Fruit fly (Drosophila melanogaster) whole organism, embryonic: ENCODE measurements around the gene Synd.

Source experiments
- Adf1 ChIP-seq: fragments of 200-800 bp; sonication (Bioruptor generic); IDR thresholded peaks from 2 replicates; pipeline ENCODE4 v1.3.6; 2022; ENCODE audit warnings: missing biosample characterization, missing genetic modification characterization
- B-H1 ChIP-seq: fragments of 200-800 bp; sonication (Bioruptor generic); IDR thresholded peaks from 3 replicates; pipeline ENCODE4 v1.3.6; 2022; ENCODE audit warnings: missing biosample characterization, missing genetic modification characterization
- Blimp-1 ChIP-seq: fragments of 200-800 bp; sonication (Bioruptor generic); optimal IDR thresholded peaks from 3 replicates; lab custom pipeline; 2018; ENCODE audit warnings: missing biosample characterization, missing genetic modification characterization, mild to moderate bottlenecking, moderate library complexity, missing genetic modification reagents
- BtbVII ChIP-seq: fragments of 200-800 bp; sonication (Bioruptor generic); optimal IDR thresholded peaks from 3 replicates; lab custom pipeline; 2017; ENCODE audit warnings: missing biosample characterization, mild to moderate bottlenecking, missing genetic modification characterization
- CG10366 ChIP-seq: fragments of 200-800 bp; sonication (Bioruptor generic); IDR thresholded peaks from 2 replicates; pipeline ENCODE4 v1.3.6; 2022; ENCODE audit warnings: missing biosample characterization, missing genetic modification characterization
- CG10431 ChIP-seq: fragments of 200-800 bp; sonication (Bioruptor generic); optimal IDR thresholded peaks from 3 replicates; lab custom pipeline; 2018; ENCODE audit warnings: missing biosample characterization, mild to moderate bottlenecking, missing genetic modification characterization
- CG12299 ChIP-seq: fragments of 200-800 bp; sonication (Bioruptor generic); optimal IDR thresholded peaks from 2 replicates; lab custom pipeline; 2018; ENCODE audit warnings: missing biosample characterization, mild to moderate bottlenecking, missing genetic modification characterization
- CG13624 ChIP-seq: fragments of 200-800 bp; sonication (Bioruptor generic); optimal IDR thresholded peaks from 2 replicates; lab custom pipeline; 2016; ENCODE audit warnings: missing biosample characterization, missing genetic modification characterization
- CG14860 ChIP-seq: fragments of 200-800 bp; sonication (Bioruptor generic); IDR thresholded peaks from 3 replicates; pipeline ENCODE4 v1.3.6; 2022; ENCODE audit warnings: missing biosample characterization, missing genetic modification characterization; ENCODE audit not compliant: partially characterized antibody
- CG1647 ChIP-seq: fragments of 200-800 bp; sonication (Bioruptor generic); optimal IDR thresholded peaks from 3 replicates; lab custom pipeline; 2016; ENCODE audit warnings: missing biosample characterization, missing genetic modification characterization
- CG16815 ChIP-seq: fragments of 200-800 bp; sonication (Bioruptor generic); optimal IDR thresholded peaks from 3 replicates; lab custom pipeline; 2017; ENCODE audit warnings: missing biosample characterization, mild to moderate bottlenecking, missing genetic modification characterization
- CG17328 ChIP-seq: fragments of 200-800 bp; sonication (Bioruptor generic); IDR thresholded peaks from 2 replicates; pipeline ENCODE4 v1.3.6; 2022; ENCODE audit warnings: missing biosample characterization, missing genetic modification characterization
- CG2129 ChIP-seq: fragments of 200-800 bp; sonication (Bioruptor generic); IDR thresholded peaks from 2 replicates; pipeline ENCODE4 v1.3.6; 2022; ENCODE audit warnings: missing biosample characterization, missing genetic modification characterization; ENCODE audit not compliant: partially characterized antibody
- CG34224 ChIP-seq: fragments of 200-800 bp; sonication (Bioruptor generic); IDR thresholded peaks from 3 replicates; pipeline ENCODE4 v1.3.6; 2022; ENCODE audit warnings: missing biosample characterization, missing genetic modification characterization; ENCODE audit not compliant: partially characterized antibody
- CG43689 ChIP-seq: fragments of 200-800 bp; sonication (Bioruptor generic); IDR thresholded peaks from 2 replicates; pipeline ENCODE4 v1.3.6; 2022; ENCODE audit warnings: missing biosample characterization, missing genetic modification characterization
- CG5180 ChIP-seq: fragments of 200-800 bp; sonication (Bioruptor generic); optimal IDR thresholded peaks from 3 replicates; lab custom pipeline; 2017; ENCODE audit warnings: missing biosample characterization, missing genetic modification characterization, mild to moderate bottlenecking, moderate library complexity, missing genetic modification reagents
- CG6683 ChIP-seq: fragments of 200-800 bp; sonication (Bioruptor generic); optimal IDR thresholded peaks from 2 replicates; lab custom pipeline; 2017; ENCODE audit warnings: missing biosample characterization, mild to moderate bottlenecking, missing genetic modification characterization, missing genetic modification reagents
- D ChIP-seq, 2 experiments: fragments of 200-800 bp in 1 of 2; fragments of >200 bp in 1 of 2; sonication (Bioruptor generic) in 1 of 2; optimal IDR thresholded peaks; 2 replicates in 1 of 2; 3 replicates in 1 of 2; lab custom pipeline; 2017; ENCODE audit warnings: mild to moderate bottlenecking in 1 of 2, missing biosample characterization in 1 of 2, missing genetic modification characterization in 1 of 2, missing genetic modification reagents in 1 of 2
- Dfd ChIP-seq, 2 experiments: fragments of >200 bp; optimal IDR thresholded peaks; 2 replicates each; lab custom pipeline; 2017; ENCODE audit warnings: missing biosample characterization in 2 of 2, missing genetic modification characterization in 2 of 2
- Dip3 ChIP-seq: fragments of 200-800 bp; sonication (Bioruptor generic); optimal IDR thresholded peaks from 3 replicates; lab custom pipeline; 2016; ENCODE audit warnings: missing biosample characterization, missing genetic modification characterization
- Drgx ChIP-seq: fragments of 200-800 bp; sonication (Bioruptor generic); IDR thresholded peaks from 2 replicates; pipeline ENCODE4 v1.3.6; 2022; ENCODE audit warnings: missing biosample characterization, missing genetic modification characterization
- E2f1 ChIP-seq: fragments of 200-800 bp; sonication (Bioruptor generic); IDR thresholded peaks from 2 replicates; pipeline ENCODE4 v1.3.6; 2022; ENCODE audit warnings: missing biosample characterization, missing genetic modification characterization
- Fer3 ChIP-seq: fragments of 200-800 bp; sonication (Bioruptor generic); optimal IDR thresholded peaks from 2 replicates; lab custom pipeline; 2018; ENCODE audit warnings: missing biosample characterization, mild to moderate bottlenecking, missing genetic modification characterization, moderate library complexity
- Gsc ChIP-seq: fragments of 200-800 bp; sonication (Bioruptor generic); IDR thresholded peaks from 2 replicates; pipeline ENCODE4 v1.3.6; 2022; ENCODE audit warnings: missing biosample characterization, missing genetic modification characterization
- HLH54F ChIP-seq: fragments of 200-800 bp; sonication (Bioruptor generic); optimal IDR thresholded peaks from 3 replicates; lab custom pipeline; 2016; ENCODE audit warnings: missing biosample characterization, missing genetic modification characterization
- HmgD ChIP-seq: fragments of 200-800 bp; sonication (Bioruptor generic); optimal IDR thresholded peaks from 3 replicates; lab custom pipeline; 2016; ENCODE audit warnings: missing biosample characterization, missing genetic modification characterization
- Hmx ChIP-seq: fragments of 200-800 bp; sonication (Bioruptor generic); optimal IDR thresholded peaks from 2 replicates; lab custom pipeline; 2016; ENCODE audit warnings: missing biosample characterization, missing genetic modification characterization
- Hr39 ChIP-seq: fragments of >200 bp; optimal IDR thresholded peaks from 2 replicates; lab custom pipeline; 2017
- Hr78 ChIP-seq, 2 experiments: fragments of 200-800 bp in 1 of 2; fragments of >200 bp in 1 of 2; sonication (Bioruptor generic) in 1 of 2; optimal IDR thresholded peaks; 2 replicates each; lab custom pipeline; 2017 to 2019; ENCODE audit warnings: missing biosample characterization in 2 of 2, missing genetic modification characterization in 2 of 2, mild to moderate bottlenecking in 1 of 2, moderate library complexity in 1 of 2
- Lim3 ChIP-seq: fragments of 200-800 bp; sonication (Bioruptor generic); IDR thresholded peaks from 2 replicates; pipeline ENCODE4 v1.3.6; 2022; ENCODE audit warnings: missing biosample characterization, missing genetic modification characterization
- Lpt ChIP-seq: fragments of >200 bp; optimal IDR thresholded peaks from 2 replicates; lab custom pipeline; 2018; ENCODE audit warnings: missing biosample characterization, missing genetic modification characterization
- MBD-R2 ChIP-seq: fragments of 200-800 bp; sonication (Bioruptor generic); IDR thresholded peaks from 2 replicates; pipeline ENCODE4 v1.3.6; 2022; ENCODE audit warnings: missing biosample characterization, missing genetic modification characterization
- Meics ChIP-seq: fragments of 200-800 bp; sonication (Bioruptor generic); optimal IDR thresholded peaks from 2 replicates; lab custom pipeline; 2017; ENCODE audit warnings: missing biosample characterization, mild to moderate bottlenecking, missing genetic modification characterization
- Neu2 ChIP-seq: fragments of 200-800 bp; sonication (Bioruptor generic); optimal IDR thresholded peaks from 3 replicates; lab custom pipeline; 2016; ENCODE audit warnings: missing biosample characterization, missing genetic modification characterization, borderline replicate concordance
- bsh ChIP-seq, 2 experiments: fragments of 200-800 bp; sonication (Bioruptor generic); optimal IDR thresholded peaks; 2 replicates each; lab custom pipeline; 2017 to 2018; ENCODE audit warnings: mild to moderate bottlenecking in 2 of 2, missing biosample characterization in 2 of 2, missing genetic modification characterization in 2 of 2, moderate library complexity in 1 of 2
- cg ChIP-seq: fragments of 200-800 bp; sonication (Bioruptor generic); optimal IDR thresholded peaks from 3 replicates; lab custom pipeline; 2019; ENCODE audit warnings: missing biosample characterization, mild to moderate bottlenecking, missing genetic modification characterization, moderate library complexity
- chif ChIP-seq, 2 experiments: fragments of 200-800 bp; sonication (Bioruptor generic); optimal IDR thresholded peaks; 3 replicates each; lab custom pipeline; 2016; ENCODE audit warnings: missing biosample characterization in 2 of 2, missing genetic modification characterization in 2 of 2
- ftz-f1 ChIP-seq: fragments of 200-800 bp; sonication (Bioruptor generic); optimal IDR thresholded peaks from 2 replicates; lab custom pipeline; 2016; ENCODE audit warnings: missing biosample characterization, missing genetic modification characterization
- gro ChIP-seq: fragments of 200-800 bp; sonication (Bioruptor generic); optimal IDR thresholded peaks from 2 replicates; lab custom pipeline; 2016; ENCODE audit warnings: missing biosample characterization, missing genetic modification characterization
- kay ChIP-seq: fragments of 200-800 bp; sonication (Bioruptor generic); optimal IDR thresholded peaks from 2 replicates; lab custom pipeline; 2016; ENCODE audit warnings: missing biosample characterization, missing genetic modification characterization
- kni ChIP-seq: fragments of 200-800 bp; sonication (Bioruptor generic); optimal IDR thresholded peaks from 3 replicates; lab custom pipeline; 2017; ENCODE audit warnings: mild to moderate bottlenecking, missing biosample characterization, missing genetic modification reagents, missing genetic modification characterization
- lilli ChIP-seq: fragments of 200-800 bp; sonication (Bioruptor generic); optimal IDR thresholded peaks from 3 replicates; lab custom pipeline; 2016; ENCODE audit warnings: missing biosample characterization, missing genetic modification characterization
- lola ChIP-seq, 3 experiments: fragments of >200 bp in 2 of 3; fragments of 200-800 bp in 1 of 3; sonication (Bioruptor generic) in 1 of 3; optimal IDR thresholded peaks; 2 replicates each; lab custom pipeline; 2017 to 2019; ENCODE audit warnings: missing biosample characterization in 3 of 3, missing genetic modification characterization in 3 of 3, mild to moderate bottlenecking in 1 of 3, moderate library complexity in 1 of 3
- p53 ChIP-seq: fragments of 200-800 bp; sonication (Bioruptor generic); optimal IDR thresholded peaks from 2 replicates; lab custom pipeline; 2016; ENCODE audit warnings: missing biosample characterization, missing genetic modification characterization
- sisA ChIP-seq: fragments of 200-800 bp; sonication (Bioruptor generic); IDR thresholded peaks from 2 replicates; pipeline ENCODE4 v1.3.6; 2022; ENCODE audit warnings: missing biosample characterization, missing genetic modification characterization
- slou ChIP-seq: fragments of 200-800 bp; sonication (Bioruptor generic); optimal IDR thresholded peaks from 3 replicates; lab custom pipeline; 2016; ENCODE audit warnings: missing biosample characterization, missing genetic modification characterization
- tll ChIP-seq, 2 experiments: fragments of 200-800 bp in 1 of 2; fragments of >200 bp in 1 of 2; sonication (Bioruptor generic) in 1 of 2; optimal IDR thresholded peaks; 2 replicates each; lab custom pipeline; 2017 to 2019; ENCODE audit warnings: missing biosample characterization in 2 of 2, missing genetic modification characterization in 2 of 2, mild to moderate bottlenecking in 1 of 2, moderate library complexity in 1 of 2
- unpg ChIP-seq: fragments of 200-800 bp; sonication (Bioruptor generic); optimal IDR thresholded peaks from 3 replicates; lab custom pipeline; 2018; ENCODE audit warnings: missing biosample characterization, mild to moderate bottlenecking, missing genetic modification characterization, moderate library complexity
- zen2 ChIP-seq: fragments of 200-800 bp; sonication (Bioruptor generic); IDR thresholded peaks from 3 replicates; pipeline ENCODE4 v1.3.6; 2022; ENCODE audit warnings: missing biosample characterization, missing genetic modification characterization; ENCODE audit not compliant: partially characterized antibody

Synd gene

DNA sequence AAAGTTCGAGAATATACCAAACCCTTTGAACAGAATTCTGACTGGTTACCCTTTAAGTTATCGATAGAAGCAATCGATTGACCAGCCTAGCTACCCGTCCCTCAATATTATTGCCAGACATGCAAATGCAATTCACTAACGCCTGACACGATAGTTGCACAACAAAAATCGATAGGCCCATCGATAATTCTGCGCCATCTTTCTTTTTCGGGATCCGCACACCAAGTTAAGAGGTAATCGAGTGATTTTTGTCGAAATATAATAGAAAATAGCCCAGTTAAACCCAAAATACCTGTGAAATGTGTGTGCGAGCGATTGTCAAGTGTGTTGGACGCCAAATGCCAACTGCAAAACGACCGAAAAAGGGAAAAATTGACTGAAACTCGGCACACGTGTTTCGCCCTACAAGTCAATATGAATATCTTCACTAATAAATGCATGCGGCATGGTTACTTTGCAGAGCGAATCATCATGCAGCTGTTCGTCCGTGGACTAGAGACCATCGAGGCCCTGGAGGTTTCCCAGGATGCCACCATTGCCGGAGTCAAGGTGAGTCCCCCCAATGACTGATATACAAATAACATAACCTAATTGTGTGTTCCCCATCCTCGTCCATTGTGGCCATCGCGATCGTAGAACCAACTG, 17.9 kb downstream of the Synd start, which contains the start of gene RpS30 (continued):
- TF ChIP-seq CG1647 (no peak), chif (GFP tag; optimal IDR thresholded peaks at IDR 0.05; lab: Kevin White, UChicago) (peak in 1 of 2 experiments; percentile 20), Hmx (no peak), HLH54F (peak; percentile 39), lola (GFP tag; optimal IDR thresholded peaks at IDR 0.05; lab: Kevin White, UChicago) (no peak), ftz-f1 (GFP tag; lab: Kevin White, UChicago) (peak; percentile 37), Dip3 (GFP tag; lab: Kevin White, UChicago) (peak; percentile 23), MBD-R2 (GFP tag; lab: Robert Waterston, UW) (peak; percentile 43; the same call in 1 of the 2 replicates), bsh (GFP tag; optimal IDR thresholded peaks at IDR 0.05; lab: Kevin White, UChicago) (peak in 1 of 2 experiments; percentile 36), B-H1 (GFP tag; lab: Robert Waterston, UW) (no peak), Gsc (no peak), lilli (GFP tag; lab: Kevin White, UChicago) (peak; percentile 56), HmgD (peak; percentile 85), Meics (GFP tag; lab: Kevin White, UChicago) (peak; percentile 38), CG2129 (GFP tag; lab: Robert Waterston, UW) (peak; percentile 92), CG10431 (GFP tag; lab: Kevin White, UChicago) (peak; percentile 34), CG5180 (GFP tag; lab: Kevin White, UChicago) (no peak), BtbVII (no peak), Neu2 (GFP tag; lab: Kevin White, UChicago) (no peak), E2f1 (GFP tag; lab: Robert Waterston, UW) (peak; percentile 25; the same call in 1 of the 2 replicates), Lpt (no peak), Adf1 (GFP tag; lab: Robert Waterston, UW) (no peak), Fer3 (tag; lab: Kevin White, UChicago) (peak; percentile 27), CG12299 (tag; lab: Kevin White, UChicago) (no peak), CG17328 (GFP tag; lab: Robert Waterston, UW) (no peak), CG13624 (peak; percentile 33), kni (GFP tag; lab: Kevin White, UChicago) (no peak), Hr39 (lab: Kevin White, UChicago) (no peak), cg (GFP tag; lab: Kevin White, UChicago) (no peak), CG16815 (GFP tag; lab: Kevin White, UChicago) (no peak), CG34224 (GFP tag; lab: Robert Waterston, UW) (peak; percentile 94), Dfd (GFP tag; optimal IDR thresholded peaks at IDR 0.05; lab: Kevin White, UChicago) (no peak), CG6683 (no peak), D (optimal IDR thresholded peaks at IDR 0.05; lab: Kevin White, UChicago) (no peak), D (GFP tag; optimal IDR thresholded peaks at IDR 0.05; lab: Kevin White, UChicago) (no peak), CG10366 (GFP tag; lab: Robert Waterston, UW) (peak; percentile 26; the same call in 1 of the 2 replicates), kay (GFP tag; lab: Kevin White, UChicago) (no peak), tll (GFP tag; optimal IDR thresholded peaks at IDR 0.05; lab: Kevin White, UChicago) (peak in 1 of 2 experiments; percentile 31), sisA (GFP tag; lab: Robert Waterston, UW) (no peak), p53 (GFP tag; lab: Kevin White, UChicago) (peak; percentile 52), Lim3 (GFP tag; lab: Robert Waterston, UW) (no peak), Blimp-1 (no peak), zen2 (GFP tag; lab: Robert Waterston, UW) (peak; percentile 87), slou (GFP tag; lab: Kevin White, UChicago) (no peak), CG14860 (GFP tag; lab: Robert Waterston, UW) (peak; percentile 95), Drgx (GFP tag; lab: Robert Waterston, UW) (no peak), CG43689 (GFP tag; lab: Robert Waterston, UW) (no peak), gro (GFP tag; lab: Kevin White, UChicago) (peak; percentile 70), unpg (GFP tag; lab: Kevin White, UChicago) (no peak), Hr78 (GFP tag; optimal IDR thresholded peaks at IDR 0.05; lab: Kevin White, UChicago) (no peak)
